Fruit fly (Drosophila melanogaster): ENCODE results near the gene CG6576.

Gene CG6576

dm6 chr3L:8765969-8766538, 10.3 kb downstream of the CG6576 start:
- peak; percentile 3 for TF ChIP-seq Dll (optimal IDR thresholded peaks at IDR 0.05)
- no peak for TF ChIP-seq pan (optimal IDR thresholded peaks at IDR 0.05)

DNA sequence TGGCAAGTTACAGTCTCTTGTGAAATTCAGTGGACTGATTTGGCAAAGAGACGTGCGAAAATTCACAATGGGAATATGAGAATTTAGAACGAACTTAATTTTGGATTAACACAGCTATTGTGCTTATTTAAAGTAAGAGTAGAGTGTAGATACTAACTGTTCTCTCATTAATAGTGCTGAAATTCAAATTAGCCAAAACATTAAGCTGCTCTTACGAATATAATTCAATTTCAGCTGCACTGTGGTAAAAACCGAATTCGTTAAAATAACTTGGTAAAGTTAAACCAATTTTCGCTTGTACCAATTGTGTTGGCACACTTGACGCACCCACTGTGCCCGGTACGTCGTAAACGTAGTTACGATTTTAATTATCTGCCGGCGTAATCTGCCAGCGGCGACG, 12.1 kb downstream of the CG6576 start:
- TF ChIP-seq CG8478 (optimal IDR thresholded peaks at IDR 0.05), result no peak
- TF ChIP-seq Dll (optimal IDR thresholded peaks at IDR 0.05), result no peak
- no peak for TF ChIP-seq usp (GFP tag; optimal IDR thresholded peaks at IDR 0.05)
- no peak for TF ChIP-seq pan (optimal IDR thresholded peaks at IDR 0.05)
- no peak for TF ChIP-seq psq (optimal IDR thresholded peaks at IDR 0.05)
- TF ChIP-seq EcR (GFP tag; optimal IDR thresholded peaks at IDR 0.05), result no peak

dm6 chr3L:8770616-8771229, 14.9 kb downstream of the CG6576 start:
- TF ChIP-seq EcR (GFP tag; optimal IDR thresholded peaks at IDR 0.05), result no peak

dm6 chr3L:8772998-8773684, 17.4 kb downstream of the CG6576 start:
- no peak for TF ChIP-seq Dll (optimal IDR thresholded peaks at IDR 0.05)
- TF ChIP-seq usp (GFP tag; optimal IDR thresholded peaks at IDR 0.05), result no peak
- TF ChIP-seq psq (optimal IDR thresholded peaks at IDR 0.05), result no peak
- no peak for TF ChIP-seq EcR (GFP tag; optimal IDR thresholded peaks at IDR 0.05)
- TF ChIP-seq CG8478 (optimal IDR thresholded peaks at IDR 0.05), result no peak
- no peak for TF ChIP-seq pan (optimal IDR thresholded peaks at IDR 0.05)

DNA sequence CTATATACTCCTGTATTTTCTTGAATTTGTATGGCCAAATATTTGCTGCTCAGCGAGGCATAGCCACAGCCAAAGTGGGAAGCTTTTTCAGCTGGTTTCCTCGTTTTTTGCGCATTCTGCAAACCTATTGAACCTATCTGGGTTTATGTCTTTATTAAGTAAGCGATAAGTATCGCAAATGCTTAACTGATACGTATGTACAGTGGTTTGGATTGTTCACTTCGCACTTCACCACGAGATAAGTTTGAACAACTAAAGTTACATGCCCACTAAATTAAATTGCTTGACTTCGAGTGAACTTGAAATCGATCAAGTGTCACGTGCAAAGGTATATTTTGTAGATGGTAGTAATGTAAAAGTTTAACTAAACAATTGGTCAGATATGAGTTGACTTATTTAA, 17.9 kb downstream of the CG6576 start:
- no peak for TF ChIP-seq usp (GFP tag; optimal IDR thresholded peaks at IDR 0.05)
- no peak for TF ChIP-seq Dll (optimal IDR thresholded peaks at IDR 0.05)
- TF ChIP-seq CG8478 (optimal IDR thresholded peaks at IDR 0.05), result no peak
- TF ChIP-seq pan (optimal IDR thresholded peaks at IDR 0.05), result no peak
- no peak for TF ChIP-seq EcR (GFP tag; optimal IDR thresholded peaks at IDR 0.05)

DNA sequence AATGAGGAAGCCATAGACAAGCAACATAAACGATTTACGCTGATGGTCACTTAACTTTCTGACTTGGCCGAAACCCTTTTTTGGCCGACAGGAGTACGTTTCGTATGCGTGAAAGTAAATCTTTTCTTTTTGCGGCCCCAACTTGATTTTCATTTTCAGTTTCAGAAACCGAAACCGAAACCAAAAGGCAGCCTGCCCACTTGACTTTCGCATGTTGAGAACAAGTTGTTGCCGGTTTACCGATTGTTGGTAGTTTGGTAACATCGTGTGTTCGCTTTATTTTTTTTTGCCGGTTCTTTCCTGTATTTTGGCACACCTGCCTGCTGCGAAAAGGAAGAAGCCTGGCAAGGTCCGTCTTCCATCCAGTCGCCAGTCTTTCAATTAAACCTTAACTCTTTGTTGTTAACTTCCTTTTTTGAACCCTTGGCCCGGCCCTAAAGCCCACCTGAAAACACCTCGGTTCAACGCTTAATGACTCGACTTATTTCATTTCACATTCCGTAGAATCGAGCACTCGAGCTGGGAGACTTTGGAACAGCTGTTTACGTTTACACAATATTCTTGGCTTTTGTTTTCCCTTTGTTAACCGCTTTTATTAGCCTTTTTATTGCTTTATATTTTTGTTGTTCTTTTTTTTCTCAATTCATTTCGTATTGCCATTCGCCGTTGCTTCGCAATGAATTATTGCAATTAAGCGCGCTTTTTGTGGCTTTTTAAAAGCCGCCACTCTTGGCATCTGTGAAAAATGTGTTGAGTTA, 19.4 kb downstream of the CG6576 start:
- no peak for TF ChIP-seq usp (GFP tag; optimal IDR thresholded peaks at IDR 0.05)
- TF ChIP-seq pan (optimal IDR thresholded peaks at IDR 0.05), result no peak
- TF ChIP-seq CG8478 (optimal IDR thresholded peaks at IDR 0.05), result no peak
- TF ChIP-seq Dll (optimal IDR thresholded peaks at IDR 0.05), result no peak
- no peak for TF ChIP-seq psq (optimal IDR thresholded peaks at IDR 0.05)
- no peak for TF ChIP-seq EcR (GFP tag; optimal IDR thresholded peaks at IDR 0.05)

DNA sequence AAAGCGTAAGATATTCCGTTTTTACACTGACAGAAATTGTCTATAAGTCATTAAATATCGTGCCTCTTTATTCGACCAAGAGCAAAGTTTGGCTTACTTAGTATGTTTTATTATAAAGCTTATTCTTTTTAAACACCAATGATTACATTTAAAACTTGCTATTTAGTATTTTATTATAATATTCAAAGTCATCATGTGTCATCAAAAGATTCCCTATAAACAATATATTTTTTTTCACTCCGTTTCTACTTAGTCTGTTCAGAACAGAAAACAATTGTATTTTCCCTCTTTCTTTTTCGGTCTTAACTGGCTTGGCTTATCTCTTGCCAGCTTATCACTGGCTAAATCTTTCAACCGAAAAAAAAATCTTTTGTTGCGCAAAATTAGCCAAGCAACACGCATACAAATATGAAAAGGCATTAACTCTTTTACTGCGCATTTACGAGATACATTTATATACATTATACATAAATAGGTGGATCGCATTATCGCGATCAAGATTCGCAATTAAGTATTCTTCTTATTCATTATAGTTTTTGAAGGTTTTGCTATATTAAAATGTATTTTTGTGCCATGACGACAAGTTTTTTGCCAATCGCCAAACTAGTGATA, 21.6 kb downstream of the CG6576 start:
- TF ChIP-seq EcR (GFP tag; optimal IDR thresholded peaks at IDR 0.05), result no peak

DNA sequence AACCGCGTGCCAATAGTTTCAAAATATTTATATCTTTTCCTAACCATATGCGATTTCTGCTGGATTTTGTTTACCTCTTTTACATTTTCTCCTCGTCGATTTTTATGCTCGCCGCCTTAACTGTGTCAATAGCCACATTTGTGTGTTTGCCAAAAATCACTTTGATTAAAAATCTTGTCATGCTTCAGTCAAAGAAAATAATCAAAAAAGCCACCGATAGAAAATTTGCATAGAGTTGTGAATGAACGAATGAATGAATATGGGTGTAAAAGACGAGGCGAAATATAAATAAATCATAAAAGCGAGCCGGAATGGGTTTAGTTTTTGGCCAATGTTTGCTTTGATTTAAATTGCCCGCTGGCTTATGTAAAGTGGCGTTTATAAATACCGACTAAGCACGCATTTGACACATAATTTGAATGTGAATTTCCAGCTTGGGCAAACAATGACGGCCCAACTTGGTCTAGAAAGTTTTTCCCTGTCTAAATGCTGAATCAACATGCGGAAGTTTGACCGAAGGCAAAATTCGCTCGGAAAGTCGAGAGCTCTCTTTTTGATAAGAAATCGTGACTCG, 25.0 kb downstream of the CG6576 start:
- no peak for TF ChIP-seq pan (optimal IDR thresholded peaks at IDR 0.05)
- no peak for TF ChIP-seq psq (optimal IDR thresholded peaks at IDR 0.05)
- no peak for TF ChIP-seq CG8478 (optimal IDR thresholded peaks at IDR 0.05)
- TF ChIP-seq EcR (GFP tag; optimal IDR thresholded peaks at IDR 0.05), result no peak
- TF ChIP-seq usp (GFP tag; optimal IDR thresholded peaks at IDR 0.05), result no peak
- no peak for TF ChIP-seq Dll (optimal IDR thresholded peaks at IDR 0.05)

DNA sequence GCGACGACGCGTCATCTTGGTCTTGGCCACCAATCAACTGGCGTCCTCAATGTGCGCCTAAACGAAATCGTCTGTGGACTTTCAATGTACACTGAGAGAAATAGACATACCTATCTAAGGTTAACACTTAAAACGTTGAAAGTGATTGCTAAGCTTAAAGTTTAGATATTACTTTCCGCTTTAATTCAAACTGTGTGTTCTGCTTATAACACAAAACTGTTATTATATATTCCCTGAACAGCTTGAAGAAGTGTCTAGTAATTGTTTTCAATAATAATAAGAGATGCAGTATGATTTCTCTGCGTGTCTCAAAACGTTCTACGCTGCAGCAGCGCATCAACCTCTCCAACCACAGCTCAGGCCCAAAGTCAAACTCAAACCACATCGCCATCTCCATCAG, 26.2 kb downstream of the CG6576 start:
- TF ChIP-seq usp (GFP tag; optimal IDR thresholded peaks at IDR 0.05), result no peak
- no peak for TF ChIP-seq EcR (GFP tag; optimal IDR thresholded peaks at IDR 0.05)
- TF ChIP-seq CG8478 (optimal IDR thresholded peaks at IDR 0.05), result no peak
- no peak for TF ChIP-seq psq (optimal IDR thresholded peaks at IDR 0.05)
- TF ChIP-seq pan (optimal IDR thresholded peaks at IDR 0.05), result no peak
- no peak for TF ChIP-seq Dll (optimal IDR thresholded peaks at IDR 0.05)

DNA sequence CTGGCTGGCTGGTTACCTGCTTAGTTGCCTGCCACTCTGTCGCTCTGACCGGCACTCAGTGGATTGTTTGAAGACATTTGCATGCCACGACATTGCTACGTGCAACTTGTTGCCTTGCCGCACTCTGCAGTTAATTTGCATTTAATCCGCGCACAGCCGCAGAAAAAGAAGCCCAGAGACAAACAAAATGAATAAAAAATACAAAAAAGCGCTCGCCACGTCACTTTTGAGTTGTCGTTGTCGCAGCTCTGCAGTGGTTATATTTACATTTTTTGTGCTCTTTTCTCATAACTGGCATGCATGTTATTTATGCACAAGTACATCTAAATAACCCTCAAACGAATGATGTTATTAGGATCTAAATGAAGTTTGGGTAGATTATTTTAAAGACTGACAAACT, 27.5 kb downstream of the CG6576 start:
- no peak for TF ChIP-seq CG8478 (optimal IDR thresholded peaks at IDR 0.05)
- no peak for TF ChIP-seq EcR (GFP tag; optimal IDR thresholded peaks at IDR 0.05)
- no peak for TF ChIP-seq pan (optimal IDR thresholded peaks at IDR 0.05)
- TF ChIP-seq psq (optimal IDR thresholded peaks at IDR 0.05), result no peak
- TF ChIP-seq Dll (optimal IDR thresholded peaks at IDR 0.05), result no peak
- TF ChIP-seq usp (GFP tag; optimal IDR thresholded peaks at IDR 0.05), result no peak

DNA sequence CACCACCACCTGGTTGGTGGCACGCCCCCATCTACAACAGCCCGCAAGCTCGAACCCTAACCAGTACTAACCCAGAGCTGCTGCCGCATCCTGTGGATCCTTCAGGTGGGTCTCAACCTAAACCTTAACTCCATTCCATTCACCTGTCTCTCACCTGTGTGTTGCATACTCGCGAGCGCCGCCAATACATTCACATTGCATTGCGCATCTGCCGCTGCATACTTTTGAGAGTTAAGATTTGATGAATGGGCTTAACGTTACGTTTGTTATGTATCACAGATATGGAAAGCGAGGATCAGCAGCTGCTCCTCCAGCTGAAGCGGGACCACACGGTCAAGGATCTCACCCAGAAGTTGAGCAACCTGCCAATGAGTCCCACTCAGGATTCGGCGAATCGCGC, 31.5 kb downstream of the CG6576 start:
- TF ChIP-seq usp (GFP tag; optimal IDR thresholded peaks at IDR 0.05) (no peak), EcR (GFP tag; optimal IDR thresholded peaks at IDR 0.05) (no peak), pan (optimal IDR thresholded peaks at IDR 0.05) (no peak), psq (optimal IDR thresholded peaks at IDR 0.05) (no peak), Dll (optimal IDR thresholded peaks at IDR 0.05) (no peak), CG8478 (optimal IDR thresholded peaks at IDR 0.05) (no peak)

DNA sequence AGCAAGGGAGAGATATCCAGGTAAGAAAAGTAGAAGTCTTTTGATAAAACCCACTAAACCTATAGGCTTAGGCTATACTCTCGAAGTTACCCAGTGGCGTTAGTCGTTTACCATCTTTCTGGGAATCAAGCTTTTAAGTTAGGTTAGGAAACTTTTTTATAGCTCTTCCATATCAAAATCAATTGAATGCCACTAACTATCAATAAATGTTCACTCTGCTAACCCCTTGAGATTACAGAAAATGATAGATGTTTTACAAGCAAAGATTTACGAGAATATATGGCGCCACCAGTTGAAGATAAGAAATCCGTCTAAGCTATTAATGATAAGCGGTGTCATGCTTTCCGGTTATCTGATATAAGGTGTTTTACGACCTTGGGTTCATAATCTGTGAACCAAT, 31.9 kb downstream of the CG6576 start:
- no peak for TF ChIP-seq EcR (GFP tag; optimal IDR thresholded peaks at IDR 0.05)
- TF ChIP-seq Dll (optimal IDR thresholded peaks at IDR 0.05), result no peak
- TF ChIP-seq pan (optimal IDR thresholded peaks at IDR 0.05), result no peak
